Worm (Caenorhabditis elegans) whole organism, L4 larva: ENCODE data around the gene C05D10.4.

Experiments
- F44E2.7 ChIP-seq: fragments of 200-800 bp; sonication (Bioruptor generic); IDR thresholded peaks from 2 replicates; pipeline ENCODE4 v2.1.2; 2022; ENCODE audit warnings: missing genetic modification characterization, missing compliant biosample characterization
- R02D3.7 ChIP-seq: fragments of 150-350 bp; sonication (generic microtip); optimal IDR thresholded peaks from 3 replicates; lab custom pipeline; 2014; ENCODE audit warnings: missing biosample characterization, missing genetic modification characterization
- T20F7.1 ChIP-seq: fragments of 200-800 bp; sonication (Bioruptor generic); optimal IDR thresholded peaks from 2 replicates; lab custom pipeline; 2018; ENCODE audit warnings: mild to moderate bottlenecking, missing genetic modification characterization, missing compliant biosample characterization
- aha-1 ChIP-seq: fragments of 150-350 bp; peaks from one replicate; lab custom pipeline; 2014; ENCODE audit warnings: missing biosample characterization, missing genetic modification characterization
- ama-1 ChIP-seq: fragments of 150-350 bp; optimal IDR thresholded peaks from 2 replicates; lab custom pipeline; 2014; ENCODE audit warnings: inconsistent platforms, mixed read lengths
- ceh-20 ChIP-seq: fragments of 200-800 bp; sonication (Bioruptor generic); IDR thresholded peaks from 2 replicates; pipeline ENCODE4 v1.3.6; 2022; ENCODE audit warnings: missing genetic modification reagents, missing genetic modification characterization, missing compliant biosample characterization
- ctbp-1 ChIP-seq: fragments of 200-800 bp; sonication (Bioruptor generic); IDR thresholded peaks from 2 replicates; pipeline ENCODE4 v1.3.6; 2022; ENCODE audit warnings: missing genetic modification reagents, missing genetic modification characterization, missing compliant biosample characterization
- daf-12 ChIP-seq: fragments of 150-350 bp; optimal IDR thresholded peaks from 2 replicates; lab custom pipeline; 2014; ENCODE audit warnings: missing biosample characterization, missing genetic modification reagents, missing genetic modification characterization
- daf-16 ChIP-seq, 3 experiments: sonication (generic microtip); optimal IDR thresholded peaks; 2 replicates each; lab custom pipeline; 2016 to 2017; ENCODE audit warnings: missing genetic modification characterization in 3 of 3, missing genetic modification reagents in 3 of 3, mild to moderate bottlenecking in 2 of 3, missing compliant biosample characterization in 2 of 3, missing biosample characterization in 1 of 3, moderate library complexity in 1 of 3
- daf-19 ChIP-seq: fragments of 200-800 bp; sonication (Bioruptor generic); conservative IDR thresholded peaks from 2 replicates; pipeline ENCODE4 v1.3.6; 2022; ENCODE audit warnings: missing genetic modification characterization, missing compliant biosample characterization
- daf-8 ChIP-seq: fragments of 200-800 bp; sonication (Bioruptor generic); IDR thresholded peaks from 2 replicates; pipeline ENCODE4 v1.3.6; 2022; ENCODE audit warnings: missing genetic modification characterization, missing compliant biosample characterization
- dmd-6 ChIP-seq: fragments of 200-800 bp; sonication (Bioruptor generic); IDR thresholded peaks from 2 replicates; pipeline ENCODE4 v1.3.6; 2022; ENCODE audit warnings: missing genetic modification reagents, missing genetic modification characterization, missing compliant biosample characterization
- dpl-1 ChIP-seq: fragments of 150-350 bp; optimal IDR thresholded peaks from 2 replicates; lab custom pipeline; 2014; ENCODE audit warnings: missing biosample characterization, missing genetic modification reagents, missing genetic modification characterization
- egl-27 ChIP-seq: sonication (generic microtip); optimal IDR thresholded peaks from 3 replicates; lab custom pipeline; 2017; ENCODE audit warnings: missing biosample characterization, missing genetic modification reagents, missing genetic modification characterization
- fkh-10 ChIP-seq: fragments of 150-350 bp; optimal IDR thresholded peaks from 2 replicates; lab custom pipeline; 2014; ENCODE audit warnings: missing biosample characterization, missing genetic modification reagents, missing genetic modification characterization
- hlh-30 ChIP-seq: sonication (generic microtip); optimal IDR thresholded peaks from 2 replicates; lab custom pipeline; 2017; ENCODE audit warnings: antibody characterized with exemption, mild to moderate bottlenecking, missing genetic modification characterization, missing compliant biosample characterization; ENCODE audit not compliant: insufficient read depth
- mxl-2 ChIP-seq: fragments of 200-800 bp; sonication (Bioruptor generic); conservative IDR thresholded peaks from 2 replicates; pipeline ENCODE4 v1.3.6; 2022; ENCODE audit warnings: missing genetic modification reagents, missing genetic modification characterization, missing compliant biosample characterization
- mxl-3 ChIP-seq: fragments of 200-800 bp; sonication (Bioruptor generic); optimal IDR thresholded peaks from 2 replicates; lab custom pipeline; 2018; ENCODE audit warnings: mild to moderate bottlenecking, missing genetic modification characterization, missing compliant biosample characterization
- nhr-111 ChIP-seq: fragments of 200-800 bp; sonication (Bioruptor generic); optimal IDR thresholded peaks from 2 replicates; lab custom pipeline; 2018; ENCODE audit warnings: mild to moderate bottlenecking, missing genetic modification characterization, missing compliant biosample characterization
- nhr-25 ChIP-seq: sonication (generic microtip); optimal IDR thresholded peaks from 2 replicates; lab custom pipeline; 2017; ENCODE audit warnings: missing genetic modification characterization, mild to moderate bottlenecking, missing compliant biosample characterization, antibody characterized with exemption, moderate library complexity, borderline replicate concordance; ENCODE audit not compliant: insufficient read depth
- nhr-28 ChIP-seq: fragments of 150-350 bp; optimal IDR thresholded peaks from 2 replicates; lab custom pipeline; 2014; ENCODE audit warnings: missing biosample characterization, missing genetic modification characterization
- nhr-42 ChIP-seq: fragments of 200-800 bp; sonication (Bioruptor generic); IDR thresholded peaks from 2 replicates; pipeline ENCODE4 v1.3.6; 2022; ENCODE audit warnings: missing genetic modification characterization, missing compliant biosample characterization
- pqm-1 ChIP-seq: sonication (generic microtip); optimal IDR thresholded peaks from 2 replicates; lab custom pipeline; 2017; ENCODE audit warnings: missing biosample characterization, missing genetic modification characterization
- rbr-2 ChIP-seq: sonication (generic microtip); optimal IDR thresholded peaks from 2 replicates; lab custom pipeline; 2016; ENCODE audit warnings: missing genotype, missing genetic modification characterization, missing compliant biosample characterization
- sdz-12 ChIP-seq: fragments of 200-800 bp; sonication (Bioruptor generic); optimal IDR thresholded peaks from 2 replicates; lab custom pipeline; 2018; ENCODE audit warnings: mild to moderate bottlenecking, missing genetic modification characterization, missing compliant biosample characterization
- skn-1 ChIP-seq: fragments of 150-350 bp; optimal IDR thresholded peaks from 2 replicates; lab custom pipeline; 2014; ENCODE audit warnings: missing biosample characterization, missing genetic modification characterization
- snpc-4 ChIP-seq: fragments of 150-350 bp; optimal IDR thresholded peaks from 2 replicates; lab custom pipeline; 2014; ENCODE audit warnings: missing biosample characterization, missing genetic modification characterization
- spr-1 ChIP-seq: sonication (generic microtip); optimal IDR thresholded peaks from 2 replicates; lab custom pipeline; 2016; ENCODE audit warnings: mild to moderate bottlenecking, missing genetic modification characterization, missing compliant biosample characterization
- spr-3 ChIP-seq: fragments of 200-800 bp; sonication (Bioruptor generic); optimal IDR thresholded peaks from 2 replicates; lab custom pipeline; 2018; ENCODE audit warnings: mild to moderate bottlenecking, missing genetic modification characterization, missing compliant biosample characterization
- unc-62 ChIP-seq, 3 experiments: fragments of 150-350 bp in 1 of 3; sonication (generic microtip); optimal IDR thresholded peaks in 2 of 3; peaks in 1 of 3; 1 replicate in 1 of 3; 2 replicates in 2 of 3; lab custom pipeline; 2014 to 2017; ENCODE audit warnings: missing biosample characterization in 3 of 3, missing genetic modification characterization in 3 of 3, missing genetic modification reagents in 3 of 3, missing genotype in 1 of 3
- zag-1 ChIP-seq: fragments of 150-350 bp; optimal IDR thresholded peaks from 2 replicates; lab custom pipeline; 2014; ENCODE audit warnings: missing biosample characterization, missing genetic modification characterization
- zip-2 ChIP-seq: fragments of 150-350 bp; optimal IDR thresholded peaks from 2 replicates; lab custom pipeline; 2014; ENCODE audit warnings: missing biosample characterization, missing genetic modification characterization

C05D10.4 gene

DNA sequence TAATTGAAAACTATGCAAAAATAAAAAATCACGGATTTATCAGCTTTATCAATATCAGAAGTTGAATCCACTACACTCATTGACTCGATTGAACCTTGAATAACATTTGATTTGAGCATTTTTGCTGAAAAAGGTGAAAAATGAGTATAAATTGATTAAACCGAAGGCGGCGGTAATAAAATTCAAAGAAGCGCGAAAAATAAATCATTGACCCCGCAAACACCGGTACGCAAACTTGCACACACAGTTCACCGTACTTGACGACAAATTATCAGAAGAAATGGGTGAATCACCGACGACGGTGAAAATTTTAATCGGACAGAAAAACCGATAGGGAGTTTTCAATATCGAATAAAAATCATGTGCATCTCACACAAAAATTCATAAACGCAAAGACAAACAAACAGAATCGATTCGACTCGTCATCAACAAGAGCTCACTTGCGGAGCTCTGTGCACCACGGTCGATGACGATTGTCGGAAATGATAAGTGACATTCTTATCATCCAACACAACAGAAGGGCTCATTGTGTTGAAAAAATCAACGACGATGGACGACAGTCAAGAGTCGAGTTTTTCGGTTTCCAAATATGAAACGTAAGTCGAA lies 46.9 kb upstream of the C05D10.4 start, which contains the start of the genes wht-7 and Y42G9A.1 (continued):
- TF ChIP-seq mxl-2 (GFP tag; lab: Robert Waterston, UW): no peak
- TF ChIP-seq spr-1 (tag; lab: Kevin White, UChicago): no peak
- no peak for TF ChIP-seq rbr-2 (tag; lab: Kevin White, UChicago)
- no peak for TF ChIP-seq egl-27 (tag; lab: Kevin White, UChicago)
- no peak for TF ChIP-seq ama-1
- no peak for TF ChIP-seq dpl-1 (GFP tag; lab: Kevin White, UChicago)
- TF ChIP-seq spr-3 (GFP tag; lab: Kevin White, UChicago): no peak
- no peak for TF ChIP-seq zag-1
- TF ChIP-seq fkh-10 (GFP tag; lab: Kevin White, UChicago): no peak
- no peak for TF ChIP-seq daf-8 (GFP tag; lab: Robert Waterston, UW)

DNA sequence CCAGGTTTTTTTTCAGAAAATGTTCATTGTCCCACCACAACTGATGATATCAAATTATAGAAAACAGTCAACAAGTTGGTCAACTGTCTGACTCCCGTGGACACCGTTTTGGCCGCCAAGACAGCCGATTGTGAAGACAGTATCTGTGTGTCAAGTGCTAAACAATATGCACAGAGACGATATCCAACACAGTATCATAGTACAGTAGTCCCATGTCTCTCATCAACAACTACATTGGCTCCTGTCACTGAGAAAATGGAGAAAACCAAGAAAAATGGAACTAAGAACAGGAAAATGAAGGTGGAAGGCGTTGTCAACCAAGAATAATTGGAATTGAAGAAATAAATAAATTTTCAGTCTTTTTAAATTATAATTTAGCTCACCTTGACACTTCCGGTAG lies 46.0 kb upstream of the C05D10.4 start:
- TF ChIP-seq skn-1 (tag; lab: Kevin White, UChicago): no peak
- no peak for TF ChIP-seq fkh-10 (GFP tag; lab: Kevin White, UChicago)
- no peak for TF ChIP-seq daf-16 (GFP tag; optimal IDR thresholded peaks at IDR 0.05; lab: Kevin White, UChicago)
- peak; percentile 41 for TF ChIP-seq daf-16 (tag; optimal IDR thresholded peaks at IDR 0.05; lab: Kevin White, UChicago)
- no peak for TF ChIP-seq pqm-1 (tag; lab: Kevin White, UChicago)

DNA sequence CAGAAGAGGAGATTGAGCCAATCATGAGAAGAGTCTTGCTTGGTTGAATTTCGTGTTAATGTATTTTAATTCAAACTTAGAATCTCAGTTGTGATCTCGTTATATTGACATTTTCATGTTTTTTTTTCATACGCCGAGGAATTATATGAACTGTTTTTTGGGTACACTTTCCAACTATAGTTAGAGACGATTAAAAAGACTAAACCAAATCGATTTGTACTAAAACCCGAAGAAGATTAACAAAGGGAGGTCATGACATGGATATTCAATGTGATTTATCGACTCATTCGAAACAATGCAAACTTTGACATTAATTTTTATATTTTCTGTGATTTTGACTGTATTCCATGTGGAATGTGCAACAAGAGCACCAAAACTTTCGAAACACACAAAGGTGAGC lies 45.2 kb upstream of the C05D10.4 start, which contains the start of gene Y42G9A.2:
Gene Y42G9A.2 (plus strand): TSS at position 284 of the 400 bp plus-strand sequence.
- TF ChIP-seq daf-19 (GFP tag; lab: Robert Waterston, UW): no peak
- TF ChIP-seq T20F7.1 (GFP tag; lab: Kevin White, UChicago): peak; percentile 52
- TF ChIP-seq aha-1 (tag; lab: Kevin White, UChicago): peak; percentile 85
- TF ChIP-seq zip-2 (tag; lab: Kevin White, UChicago): peak; percentile 8
- no peak for TF ChIP-seq F44E2.7 (GFP tag; lab: Robert Waterston, UW)
- TF ChIP-seq, all 104 proteins: peak for 3

DNA sequence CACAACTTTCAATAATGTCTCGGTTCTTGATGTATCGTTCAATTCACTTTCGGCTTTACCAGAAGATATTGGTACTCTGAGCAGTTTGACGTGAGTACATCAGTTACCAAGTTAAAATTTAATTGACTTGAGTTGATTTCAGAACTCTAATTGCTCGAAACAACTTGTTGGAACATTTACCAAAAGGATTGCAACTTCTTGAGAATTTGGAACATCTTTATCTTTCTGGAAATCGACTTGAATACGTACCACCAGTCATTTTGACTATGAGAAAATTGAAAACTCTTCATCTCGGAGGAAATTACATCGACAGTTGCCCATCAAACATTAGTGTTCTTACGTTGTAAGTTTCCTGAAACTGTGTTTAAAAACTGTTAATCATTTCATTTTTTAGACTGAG lies 44.1 kb upstream of the C05D10.4 start:
- TF ChIP-seq unc-62 (GFP tag; optimal IDR thresholded peaks at IDR 0.05 in 1 of 2; lab: Kevin White, UChicago) (peak in 1 of 2 experiments; percentile 93), unc-62 (tag; optimal IDR thresholded peaks at IDR 0.05; lab: Kevin White, UChicago) (no peak), R02D3.7 (tag; lab: Kevin White, UChicago) (no peak)

DNA sequence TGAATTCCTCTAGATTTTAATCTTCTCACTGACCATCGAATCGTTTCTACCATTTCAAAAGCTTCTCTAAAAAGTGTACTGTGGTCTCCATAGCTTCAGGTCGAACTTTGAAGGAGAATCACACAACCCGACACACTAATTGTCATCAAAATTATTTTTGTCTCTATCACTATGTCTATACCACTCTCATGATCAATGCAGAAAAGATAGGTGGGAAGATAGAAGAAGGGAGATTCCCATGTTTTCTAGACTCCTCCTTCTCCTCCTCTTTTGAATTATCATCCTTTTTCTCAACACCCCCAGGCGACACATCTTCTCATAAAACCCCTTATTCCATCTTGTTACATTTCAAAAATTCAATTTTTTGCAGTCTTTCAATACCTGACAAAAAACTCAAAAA lies 43.2 kb upstream of the C05D10.4 start, which contains the start of gene Y42G9A.3:
Gene Y42G9A.3 (plus strand): TSS at position 363 of the 400 bp plus-strand sequence.
- TF ChIP-seq nhr-42: no peak
- TF ChIP-seq snpc-4 (tag; lab: Kevin White, UChicago): no peak
- TF ChIP-seq mxl-3 (GFP tag; lab: Kevin White, UChicago): peak; percentile 5
- TF ChIP-seq hlh-30: peak; percentile 38
- peak; percentile 45; the same call in 1 of the 2 replicates for TF ChIP-seq dmd-6 (GFP tag; lab: Robert Waterston, UW)
- TF ChIP-seq ceh-20 (GFP tag; lab: Robert Waterston, UW): no peak
- no peak for TF ChIP-seq nhr-25 (tag; lab: Kevin White, UChicago)
- TF ChIP-seq nhr-28: peak; percentile 53
- TF ChIP-seq daf-12: no peak
- TF ChIP-seq ctbp-1 (GFP tag; lab: Robert Waterston, UW): no peak
- TF ChIP-seq nhr-111: no peak
- TF ChIP-seq daf-16 (GFP tag; optimal IDR thresholded peaks at IDR 0.05; lab: Kevin White, UChicago): no peak
- peak; percentile 30 for TF ChIP-seq daf-16 (tag; optimal IDR thresholded peaks at IDR 0.05; lab: Kevin White, UChicago)
- no peak for TF ChIP-seq spr-1 (tag; lab: Kevin White, UChicago)
- TF ChIP-seq sdz-12 (GFP tag; lab: Kevin White, UChicago): no peak
- TF ChIP-seq, all 104 proteins: peak for 5
